Fruit fly (Drosophila melanogaster): ENCODE data around the gene CG7627.

dm6 chr2L:8395996-8396699 is 33.9 kb upstream of the CG7627 start, which contains the start of the genes Peritrophin-15a and CG13385:
- TF ChIP-seq woc (GFP tag; optimal IDR thresholded peaks at IDR 0.05) (no peak), Hr83 (GFP tag; optimal IDR thresholded peaks at IDR 0.05; ENCODE audit: poor library complexity, severe bottlenecking) (no peak)
